Fruit fly (Drosophila melanogaster) whole organism, embryonic: ENCODE measurements around the gene CG43998.

Experiments
- CG10431 ChIP-seq: fragments of 200-800 bp; sonication (Bioruptor generic); optimal IDR thresholded peaks from 3 replicates; lab custom pipeline; 2018; ENCODE audit warnings: missing biosample characterization, mild to moderate bottlenecking, missing genetic modification characterization
- CG11247 ChIP-seq: fragments of 200-800 bp; sonication (Bioruptor generic); IDR thresholded peaks from 2 replicates; pipeline ENCODE4 v1.3.6; 2022; ENCODE audit warnings: missing biosample characterization, missing genetic modification characterization
- CG11723 ChIP-seq: fragments of 200-800 bp; sonication (Bioruptor generic); optimal IDR thresholded peaks from 2 replicates; lab custom pipeline; 2017; ENCODE audit warnings: missing biosample characterization, mild to moderate bottlenecking, missing genetic modification characterization
- CG15011 ChIP-seq: fragments of 200-800 bp; sonication (Bioruptor generic); optimal IDR thresholded peaks from 3 replicates; lab custom pipeline; 2018; ENCODE audit warnings: missing biosample characterization, mild to moderate bottlenecking, missing genetic modification characterization
- CG15601 ChIP-seq: fragments of 200-800 bp; sonication (Bioruptor generic); optimal IDR thresholded peaks from 3 replicates; lab custom pipeline; 2019; ENCODE audit warnings: missing biosample characterization, mild to moderate bottlenecking, missing genetic modification characterization, moderate library complexity
- CG1602 ChIP-seq: fragments of 200-800 bp; sonication (Bioruptor generic); optimal IDR thresholded peaks from 3 replicates; lab custom pipeline; 2016; ENCODE audit warnings: missing biosample characterization, missing genetic modification characterization
- CG17186 ChIP-seq: fragments of 200-800 bp; sonication (Bioruptor generic); optimal IDR thresholded peaks from 3 replicates; lab custom pipeline; 2017; ENCODE audit warnings: missing biosample characterization, missing genetic modification reagents, missing genetic modification characterization
- CG17829 ChIP-seq: fragments of 200-800 bp; optimal IDR thresholded peaks from 2 replicates; lab custom pipeline; 2019; ENCODE audit warnings: missing biosample characterization, mild to moderate bottlenecking, missing genetic modification characterization, moderate library complexity
- CG2712 ChIP-seq: fragments of 200-800 bp; optimal IDR thresholded peaks from 3 replicates; lab custom pipeline; 2019; ENCODE audit warnings: missing biosample characterization, mild to moderate bottlenecking, missing genetic modification characterization, moderate library complexity
- CG31224 ChIP-seq: fragments of 200-800 bp; sonication (Bioruptor generic); IDR thresholded peaks from 2 replicates; pipeline ENCODE4 v1.3.6; 2022; ENCODE audit warnings: missing biosample characterization, missing genetic modification characterization
- CG3838 ChIP-seq: fragments of 200-800 bp; sonication (Bioruptor generic); optimal IDR thresholded peaks from 3 replicates; lab custom pipeline; 2016; ENCODE audit warnings: missing biosample characterization, missing genetic modification characterization
- CG42726 ChIP-seq: fragments of 200-800 bp; sonication (Bioruptor generic); IDR thresholded peaks from 2 replicates; pipeline ENCODE4 v1.3.6; 2022; ENCODE audit warnings: missing biosample characterization, missing genetic modification characterization; ENCODE audit not compliant: partially characterized antibody
- CG6175 ChIP-seq: fragments of 200-800 bp; sonication (Bioruptor generic); IDR thresholded peaks from 3 replicates; pipeline ENCODE4 v1.3.6; 2022; ENCODE audit warnings: missing biosample characterization, missing genetic modification characterization
- CG6813 ChIP-seq: fragments of 200-800 bp; sonication (Bioruptor generic); optimal IDR thresholded peaks from 2 replicates; lab custom pipeline; 2017; ENCODE audit warnings: missing biosample characterization, missing genetic modification characterization, mild to moderate bottlenecking, moderate library complexity, missing genetic modification reagents
- CG7271 ChIP-seq: fragments of 200-800 bp; sonication (Bioruptor generic); optimal IDR thresholded peaks from 2 replicates; lab custom pipeline; 2018; ENCODE audit warnings: missing biosample characterization, mild to moderate bottlenecking, missing genetic modification characterization, moderate library complexity
- CG8924 ChIP-seq: fragments of 200-800 bp; optimal IDR thresholded peaks from 3 replicates; lab custom pipeline; 2019; ENCODE audit warnings: missing biosample characterization, mild to moderate bottlenecking, missing genetic modification characterization, moderate library complexity
- CG9876 ChIP-seq: fragments of 200-800 bp; sonication (Bioruptor generic); optimal IDR thresholded peaks from 2 replicates; lab custom pipeline; 2016; ENCODE audit warnings: missing biosample characterization, missing genetic modification characterization
- CHES-1-like ChIP-seq: fragments of 200-800 bp; sonication (Bioruptor generic); optimal IDR thresholded peaks from 2 replicates; lab custom pipeline; 2016; ENCODE audit warnings: missing biosample characterization, missing genetic modification characterization
- Dbx ChIP-seq: fragments of 200-800 bp; sonication (Bioruptor generic); IDR thresholded peaks from 3 replicates; pipeline ENCODE4 v1.3.6; 2022; ENCODE audit warnings: missing biosample characterization, missing genetic modification characterization
- Gug ChIP-seq: fragments of 200-800 bp; sonication (Bioruptor generic); IDR thresholded peaks from 4 replicates; pipeline ENCODE4 v1.3.6; 2022; ENCODE audit warnings: missing biosample characterization, missing genetic modification characterization
- Hr3 ChIP-seq: fragments of 200-800 bp; sonication (Bioruptor generic); optimal IDR thresholded peaks from 3 replicates; lab custom pipeline; 2016; ENCODE audit warnings: missing biosample characterization, missing genetic modification characterization
- Lhr ChIP-seq: fragments of 200-800 bp; sonication (Bioruptor generic); optimal IDR thresholded peaks from 3 replicates; lab custom pipeline; 2017; ENCODE audit warnings: mild to moderate bottlenecking, missing biosample characterization, missing genetic modification reagents, missing genetic modification characterization
- NK7.1 ChIP-seq: fragments of 200-800 bp; sonication (Bioruptor generic); optimal IDR thresholded peaks from 3 replicates; lab custom pipeline; 2016; ENCODE audit warnings: missing biosample characterization, missing genetic modification characterization
- Neu2 ChIP-seq: fragments of 200-800 bp; sonication (Bioruptor generic); optimal IDR thresholded peaks from 3 replicates; lab custom pipeline; 2016; ENCODE audit warnings: missing biosample characterization, missing genetic modification characterization, borderline replicate concordance
- PHDP ChIP-seq: fragments of 200-800 bp; sonication (Bioruptor generic); optimal IDR thresholded peaks from 3 replicates; lab custom pipeline; 2018; ENCODE audit warnings: missing biosample characterization, mild to moderate bottlenecking, missing genetic modification characterization, moderate library complexity
- Six4 ChIP-seq: fragments of 200-800 bp; sonication (Bioruptor generic); optimal IDR thresholded peaks from 2 replicates; lab custom pipeline; 2016; ENCODE audit warnings: missing biosample characterization, missing genetic modification characterization
- Xrp1 ChIP-seq: fragments of 200-800 bp; sonication (Bioruptor generic); IDR thresholded peaks from 2 replicates; pipeline ENCODE4 v1.3.6; 2022; ENCODE audit warnings: missing biosample characterization, missing genetic modification characterization
- aop ChIP-seq: fragments of 200-800 bp; sonication (Bioruptor generic); IDR thresholded peaks from 2 replicates; pipeline ENCODE4 v1.3.6; 2022; ENCODE audit warnings: missing biosample characterization, missing genetic modification characterization
- bcd ChIP-seq: fragments of 200-800 bp; sonication (Bioruptor generic); optimal IDR thresholded peaks from 2 replicates; lab custom pipeline; 2017; ENCODE audit warnings: missing biosample characterization, mild to moderate bottlenecking, missing genetic modification characterization
- cg ChIP-seq: fragments of 200-800 bp; sonication (Bioruptor generic); optimal IDR thresholded peaks from 3 replicates; lab custom pipeline; 2019; ENCODE audit warnings: missing biosample characterization, mild to moderate bottlenecking, missing genetic modification characterization, moderate library complexity
- chn ChIP-seq: fragments of 200-800 bp; sonication (Bioruptor generic); optimal IDR thresholded peaks from 2 replicates; lab custom pipeline; 2016; ENCODE audit warnings: missing biosample characterization, missing genetic modification characterization
- crc ChIP-seq: fragments of 200-800 bp; sonication (Bioruptor generic); optimal IDR thresholded peaks from 2 replicates; lab custom pipeline; 2016; ENCODE audit warnings: missing biosample characterization, missing genetic modification characterization
- crol ChIP-seq: fragments of 200-800 bp; sonication (Bioruptor generic); IDR thresholded peaks from 2 replicates; pipeline ENCODE4 v1.3.6; 2022; ENCODE audit warnings: missing biosample characterization, missing genetic modification characterization
- gce ChIP-seq: fragments of 200-800 bp; sonication (Bioruptor generic); IDR thresholded peaks from 3 replicates; pipeline ENCODE4 v1.3.6; 2022; ENCODE audit warnings: missing biosample characterization, missing genetic modification characterization
- klu ChIP-seq: fragments of 200-800 bp; sonication (Bioruptor generic); IDR thresholded peaks from 2 replicates; pipeline ENCODE4 v1.3.6; 2022; ENCODE audit warnings: missing biosample characterization, missing genetic modification characterization
- lbe ChIP-seq: fragments of 200-800 bp; sonication (Bioruptor generic); optimal IDR thresholded peaks from 2 replicates; lab custom pipeline; 2016; ENCODE audit warnings: missing biosample characterization, mild to moderate bottlenecking, missing genetic modification characterization
- nom ChIP-seq: fragments of 200-800 bp; sonication (Bioruptor generic); optimal IDR thresholded peaks from 2 replicates; lab custom pipeline; 2017; ENCODE audit warnings: missing biosample characterization, missing genetic modification characterization, mild to moderate bottlenecking, moderate library complexity, missing genetic modification reagents
- org-1 ChIP-seq: fragments of 200-800 bp; sonication (Bioruptor generic); optimal IDR thresholded peaks from 2 replicates; lab custom pipeline; 2017; ENCODE audit warnings: missing biosample characterization, missing genetic modification characterization
- pum ChIP-seq: fragments of 200-800 bp; sonication (Bioruptor generic); optimal IDR thresholded peaks from 2 replicates; lab custom pipeline; 2016; ENCODE audit warnings: missing biosample characterization, missing genetic modification characterization
- repo ChIP-seq: fragments of 200-800 bp; sonication (Bioruptor generic); optimal IDR thresholded peaks from 2 replicates; lab custom pipeline; 2016; ENCODE audit warnings: missing biosample characterization, missing genetic modification characterization
- sim ChIP-seq: fragments of 200-800 bp; sonication (Bioruptor generic); IDR thresholded peaks from 2 replicates; pipeline ENCODE4 v1.3.6; 2022; ENCODE audit warnings: missing biosample characterization, missing genetic modification characterization
- slou ChIP-seq: fragments of 200-800 bp; sonication (Bioruptor generic); optimal IDR thresholded peaks from 3 replicates; lab custom pipeline; 2016; ENCODE audit warnings: missing biosample characterization, missing genetic modification characterization
- sna ChIP-seq: fragments of 200-800 bp; sonication (Bioruptor generic); IDR thresholded peaks from 2 replicates; pipeline ENCODE4 v1.3.6; 2022; ENCODE audit warnings: missing biosample characterization, missing genetic modification characterization; ENCODE audit not compliant: partially characterized antibody
- sob ChIP-seq: fragments of 200-800 bp; sonication (Bioruptor generic); IDR thresholded peaks from 2 replicates; pipeline ENCODE4 v1.3.6; 2022; ENCODE audit warnings: missing biosample characterization, missing genetic modification characterization
- sug ChIP-seq: fragments of 200-800 bp; optimal IDR thresholded peaks from 2 replicates; lab custom pipeline; 2019; ENCODE audit warnings: missing biosample characterization, mild to moderate bottlenecking, missing genetic modification characterization, moderate library complexity
- trh ChIP-seq: fragments of 200-800 bp; sonication (Bioruptor generic); optimal IDR thresholded peaks from 2 replicates; lab custom pipeline; 2016; ENCODE audit warnings: missing biosample characterization, missing genetic modification characterization
- unpg ChIP-seq: fragments of 200-800 bp; sonication (Bioruptor generic); optimal IDR thresholded peaks from 3 replicates; lab custom pipeline; 2018; ENCODE audit warnings: missing biosample characterization, mild to moderate bottlenecking, missing genetic modification characterization, moderate library complexity
- wek ChIP-seq: fragments of 200-800 bp; sonication (Bioruptor generic); optimal IDR thresholded peaks from 3 replicates; lab custom pipeline; 2018; ENCODE audit warnings: missing biosample characterization, mild to moderate bottlenecking, missing genetic modification characterization, moderate library complexity
- z ChIP-seq: fragments of 200-800 bp; sonication (Bioruptor generic); IDR thresholded peaks from 3 replicates; pipeline ENCODE4 v1.3.6; 2022; ENCODE audit warnings: missing biosample characterization, missing genetic modification characterization
- zfh2 ChIP-seq: fragments of 200-800 bp; sonication (Bioruptor generic); optimal IDR thresholded peaks from 2 replicates; lab custom pipeline; 2016; ENCODE audit warnings: missing biosample characterization, missing genetic modification characterization

CG43998 gene

dm6 chr3R:23958091-23958838 lies 29.5 kb upstream of the CG43998 start, which contains the start of the genes GluProRS and AP-1sigma (continued):
- peak; percentile 87 for TF ChIP-seq PHDP
- peak; percentile 89 for TF ChIP-seq CG17829
- peak; percentile 96 for TF ChIP-seq Xrp1 (GFP tag; lab: Robert Waterston, UW)
- TF ChIP-seq CG6175 (GFP tag; lab: Robert Waterston, UW), result peak; percentile 94
- peak; percentile 78 for TF ChIP-seq CHES-1-like (GFP tag; lab: Kevin White, UChicago)
- TF ChIP-seq crol, result peak; percentile 66
- peak; percentile 94 for TF ChIP-seq CG1602 (GFP tag; lab: Kevin White, UChicago)
- peak; percentile 50 for TF ChIP-seq crc (GFP tag; lab: Kevin White, UChicago)
- TF ChIP-seq chn, result peak; percentile 90
- peak; percentile 87 for TF ChIP-seq sim (GFP tag; lab: Robert Waterston, UW)
- TF ChIP-seq CG11247, result peak; percentile 97
- peak; percentile 87 for TF ChIP-seq Six4 (GFP tag; lab: Kevin White, UChicago)
- peak; percentile 75 for TF ChIP-seq aop
- TF ChIP-seq CG10431 (GFP tag; lab: Kevin White, UChicago), result peak; percentile 15
- peak; percentile 91 for TF ChIP-seq CG31224 (GFP tag; lab: Robert Waterston, UW)
- peak; percentile 98 for TF ChIP-seq Dbx (GFP tag; lab: Robert Waterston, UW)
- peak; percentile 90 for TF ChIP-seq unpg (GFP tag; lab: Kevin White, UChicago)
- TF ChIP-seq gce (GFP tag; lab: Robert Waterston, UW), result peak; percentile 87
- TF ChIP-seq sug (tag; lab: Kevin White, UChicago), result peak; percentile 89
- TF ChIP-seq bcd, result peak; percentile 92
- peak; percentile 92 for TF ChIP-seq zfh2
- peak; percentile 93 for TF ChIP-seq Hr3
- peak; percentile 74 for TF ChIP-seq Lhr (GFP tag; lab: Kevin White, UChicago)
- TF ChIP-seq nom (GFP tag; lab: Kevin White, UChicago), result peak; percentile 22
- peak; percentile 63 for TF ChIP-seq CG7271
- peak; percentile 92 for TF ChIP-seq slou (GFP tag; lab: Kevin White, UChicago)
- TF ChIP-seq lbe (GFP tag; lab: Kevin White, UChicago), result peak; percentile 81
- TF ChIP-seq trh, result peak; percentile 78
- TF ChIP-seq sob (GFP tag; lab: Robert Waterston, UW), result peak; percentile 96
- TF ChIP-seq CG15011 (GFP tag; lab: Kevin White, UChicago), result peak; percentile 72
- TF ChIP-seq z (GFP tag; lab: Robert Waterston, UW), result 0 out of 3 replicates have a peak, but pooled peaks have one; percentile 53
- peak; percentile 96 for TF ChIP-seq Gug
- TF ChIP-seq wek (GFP tag; lab: Kevin White, UChicago), result no peak
- TF ChIP-seq CG42726, result peak; percentile 91
- no peak for TF ChIP-seq Neu2
- TF ChIP-seq klu (GFP tag; lab: Robert Waterston, UW), result peak; percentile 94
- TF ChIP-seq org-1, result peak; percentile 77
- TF ChIP-seq CG2712 (tag; lab: Kevin White, UChicago), result peak; percentile 92
- peak; percentile 94 for TF ChIP-seq sna (GFP tag; lab: Robert Waterston, UW)
- TF ChIP-seq CG9876 (GFP tag; lab: Kevin White, UChicago), result peak; percentile 72
- TF ChIP-seq NK7.1 (GFP tag; lab: Kevin White, UChicago), result peak; percentile 58
- TF ChIP-seq pum (GFP tag; lab: Kevin White, UChicago), result peak; percentile 88
- peak; percentile 58 for TF ChIP-seq CG17186 (GFP tag; lab: Kevin White, UChicago)
- peak; percentile 74 for TF ChIP-seq CG15601 (tag; lab: Kevin White, UChicago)
- peak; percentile 90 for TF ChIP-seq cg
- peak; percentile 50 for TF ChIP-seq repo (GFP tag; lab: Kevin White, UChicago)
- TF ChIP-seq CG11723 (GFP tag; lab: Kevin White, UChicago), result peak; percentile 73
- TF ChIP-seq CG8924 (tag; lab: Kevin White, UChicago), result peak; percentile 88
- TF ChIP-seq CG3838 (GFP tag; lab: Kevin White, UChicago), result peak; percentile 77
- peak; percentile 59 for TF ChIP-seq CG6813 (GFP tag; lab: Kevin White, UChicago)
